Worm (Caenorhabditis elegans) whole organism, young adult: ENCODE data around the gene nhl-1.

ENCODE experiments used
- D2030.7 ChIP-seq: fragments of 200-800 bp; sonication (Bioruptor generic); IDR thresholded peaks from 2 replicates; pipeline ENCODE4 v1.3.6; 2022; ENCODE audit warnings: missing genetic modification reagents, missing genetic modification characterization, missing compliant biosample characterization
- F55B11.4 ChIP-seq: sonication (generic microtip); optimal IDR thresholded peaks from 2 replicates; lab custom pipeline; 2016; ENCODE audit warnings: missing compliant biosample characterization, missing genetic modification characterization, borderline replicate concordance; ENCODE audit not compliant: insufficient read depth
- F57A8.1 ChIP-seq: fragments of 200-800 bp; sonication (Bioruptor generic); optimal IDR thresholded peaks from 2 replicates; lab custom pipeline; 2018; ENCODE audit warnings: mild to moderate bottlenecking, missing genetic modification characterization, moderate library complexity, missing compliant biosample characterization
- aptf-3 ChIP-seq: fragments of 200-800 bp; sonication (Bioruptor generic); IDR thresholded peaks from 2 replicates; pipeline ENCODE4 v1.3.6; 2022; ENCODE audit warnings: missing genetic modification characterization, missing compliant biosample characterization
- bed-1 ChIP-seq: fragments of 200-800 bp; sonication (Bioruptor generic); IDR thresholded peaks from 2 replicates; pipeline ENCODE4 v1.3.6; 2022; ENCODE audit warnings: missing genetic modification reagents, missing genetic modification characterization, missing compliant biosample characterization
- ceh-79 ChIP-seq: sonication (generic microtip); optimal IDR thresholded peaks from 2 replicates; lab custom pipeline; 2017; ENCODE audit warnings: mild to moderate bottlenecking, missing genetic modification characterization, missing compliant biosample characterization
- efl-1 ChIP-seq: fragments of 150-350 bp; optimal IDR thresholded peaks from 2 replicates; lab custom pipeline; 2014; ENCODE audit warnings: missing biosample characterization, missing genetic modification reagents, missing genetic modification characterization
- hlh-26 ChIP-seq: fragments of 200-800 bp; sonication (Bioruptor generic); conservative IDR thresholded peaks from 2 replicates; pipeline ENCODE4 v1.3.6; 2022; ENCODE audit warnings: missing genetic modification reagents, missing genetic modification characterization, missing compliant biosample characterization
- pha-4 ChIP-seq: fragments of 150-350 bp; sonication (generic microtip); optimal IDR thresholded peaks from 2 replicates; lab custom pipeline; 2014; ENCODE audit warnings: missing biosample characterization, missing genetic modification reagents, missing genetic modification characterization
- snpc-1.1 ChIP-seq: sonication (generic microtip); optimal IDR thresholded peaks from 2 replicates; lab custom pipeline; 2017; ENCODE audit warnings: missing genetic modification characterization, mild to moderate bottlenecking, missing compliant biosample characterization, antibody characterized with exemption, moderate library complexity, missing genotype, missing genetic modification reagents; ENCODE audit not compliant: insufficient read depth
- snpc-4 ChIP-seq, 5 experiments: fragments of 150-350 bp in 1 of 5; sonication (generic microtip) in 4 of 5; optimal IDR thresholded peaks; 2 replicates each; lab custom pipeline; 2014 to 2018; ENCODE audit warnings: missing genetic modification characterization in 5 of 5, missing biosample characterization in 3 of 5, antibody characterized with exemption in 2 of 5, mild to moderate bottlenecking in 2 of 5, missing compliant biosample characterization in 2 of 5, missing genotype in 2 of 5, moderate library complexity in 2 of 5, missing genetic modification reagents in 1 of 5
- somi-1 ChIP-seq: fragments of 200-800 bp; sonication (Bioruptor generic); optimal IDR thresholded peaks from 2 replicates; lab custom pipeline; 2018; ENCODE audit warnings: mild to moderate bottlenecking, missing genetic modification characterization, missing compliant biosample characterization
- zim-3 ChIP-seq: sonication (generic microtip); optimal IDR thresholded peaks from 2 replicates; lab custom pipeline; 2017; ENCODE audit warnings: mild to moderate bottlenecking, missing genetic modification characterization, moderate library complexity, missing compliant biosample characterization

DNA sequence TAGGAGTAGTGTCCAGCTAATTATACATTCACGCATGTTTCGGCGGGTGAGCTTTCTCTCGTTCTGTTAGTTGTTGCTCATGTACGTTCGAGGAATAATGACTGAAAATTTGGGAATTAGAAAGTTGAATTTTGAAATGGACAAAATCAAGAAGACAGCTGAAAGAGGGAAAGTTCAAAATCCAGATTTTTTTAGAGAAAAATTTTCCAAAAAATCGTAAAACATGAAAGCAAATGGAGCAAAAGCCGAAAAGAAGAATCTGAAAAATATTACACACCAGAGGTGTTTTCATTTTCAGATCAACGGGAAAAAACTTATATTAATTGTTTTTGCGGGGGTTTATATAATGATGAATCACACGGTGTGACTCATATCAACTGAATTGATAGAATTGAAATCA lies 19.0 kb upstream of the nhl-1 start, which contains the start of gene ina-1:
- TF ChIP-seq ceh-79 (no peak), snpc-4 (GFP tag; optimal IDR thresholded peaks at IDR 0.05; lab: Kevin White, UChicago) (no peak), snpc-4 (tag; optimal IDR thresholded peaks at IDR 0.05; lab: Kevin White, UChicago) (no peak), F55B11.4 (no peak), somi-1 (GFP tag; lab: Kevin White, UChicago) (no peak), zim-3 (tag; lab: Kevin White, UChicago) (no peak), pha-4 (tag; lab: Kevin White, UChicago) (no peak), hlh-26 (GFP tag; lab: Robert Waterston, UW) (no peak), bed-1 (GFP tag; lab: Robert Waterston, UW) (no peak), snpc-1.1 (tag; lab: Kevin White, UChicago) (no peak), aptf-3 (GFP tag; lab: Robert Waterston, UW) (no peak), F57A8.1 (GFP tag; lab: Kevin White, UChicago) (no peak), efl-1 (GFP tag; lab: Kevin White, UChicago) (no peak), D2030.7 (GFP tag; lab: Robert Waterston, UW) (no peak)
